Worm (Caenorhabditis elegans) whole organism, L4/young adult: ENCODE results near the gene C16C8.22.
"Not testable (repeated sequence)": the region's sequence is repeated elsewhere in the genome, so short reads cannot be mapped to it uniquely, and the experiment has no call there.

ENCODE experiments used
- W03F9.2 ChIP-seq: fragments of 150-350 bp; optimal IDR thresholded peaks from 2 replicates; lab custom pipeline; 2014; ENCODE audit warnings: missing biosample characterization, missing genetic modification characterization
- dao-5 ChIP-seq: sonication (generic microtip); optimal IDR thresholded peaks from 2 replicates; lab custom pipeline; 2016; ENCODE audit warnings: missing genotype, missing genetic modification characterization, moderate library complexity, missing compliant biosample characterization
- him-1 ChIP-seq: sonication (generic microtip); optimal IDR thresholded peaks from 2 replicates; lab custom pipeline; 2016; ENCODE audit warnings: missing genotype, missing genetic modification reagents, missing genetic modification characterization, missing compliant biosample characterization

Gene C16C8.22

ce11 chrII:3443154-3443553, at the start of gene C16C8.22:
Gene C16C8.22 (minus strand): TSS chrII:3443254.
- TF ChIP-seq him-1 (tag; lab: Kevin White, UChicago), result no peak

ce11 chrII:3490797-3491196, 47.7 kb upstream of the C16C8.22 start, which contains the start of gene fbxb-112:
Gene fbxb-112 (plus strand): TSS chrII:3491097.
- not testable (repeated sequence) for TF ChIP-seq him-1, W03F9.2, dao-5 (tag; lab: Kevin White, UChicago)

- no peak for TF ChIP-seq W03F9.2 (tag; lab: Kevin White, UChicago)
- TF ChIP-seq him-1 (tag; lab: Kevin White, UChicago), result no peak
- TF ChIP-seq dao-5 (tag; lab: Kevin White, UChicago), result no peak
Measured at ce11 chrII:3482231-3482630, 39.2 kb upstream of the C16C8.22 start, which contains the start of gene smu-2. Gene smu-2 (plus strand): TSS chrII:3482408.

ce11 chrII:3481584-3481983, 38.5 kb upstream of the C16C8.22 start, which contains the start of gene Y49F6B.8:
Gene Y49F6B.8 (minus strand): TSS chrII:3481684.
- TF ChIP-seq dao-5 (tag; lab: Kevin White, UChicago), result no peak
- no peak for TF ChIP-seq him-1 (tag; lab: Kevin White, UChicago)
- no peak for TF ChIP-seq W03F9.2 (tag; lab: Kevin White, UChicago)

- TF ChIP-seq W03F9.2 (tag; lab: Kevin White, UChicago) (no peak), dao-5 (tag; lab: Kevin White, UChicago) (no peak), him-1 (tag; lab: Kevin White, UChicago) (no peak)
Measured at ce11 chrII:3477171-3477570, 34.1 kb upstream of the C16C8.22 start, which contains the start of gene fbxb-104. Gene fbxb-104 (minus strand): TSS chrII:3477271.

- TF ChIP-seq W03F9.2 (tag; lab: Kevin White, UChicago) (no peak), dao-5 (tag; lab: Kevin White, UChicago) (no peak), him-1 (tag; lab: Kevin White, UChicago) (no peak)
Measured at ce11 chrII:3476536-3476935, 33.5 kb upstream of the C16C8.22 start.

- TF ChIP-seq dao-5 (tag; lab: Kevin White, UChicago) (no peak), him-1 (tag; lab: Kevin White, UChicago) (no peak), W03F9.2 (tag; lab: Kevin White, UChicago) (no peak)
Measured at ce11 chrII:3473744-3474143, 30.7 kb upstream of the C16C8.22 start, which contains the start of gene sdz-32. Gene sdz-32 (plus strand): TSS chrII:3474044.

ce11 chrII:3472817-3473216, 29.8 kb upstream of the C16C8.22 start, which contains the start of gene Y49F6B.6:
Gene Y49F6B.6 (plus strand): TSS chrII:3473117.
- TF ChIP-seq W03F9.2 (tag; lab: Kevin White, UChicago), result no peak
- TF ChIP-seq him-1 (tag; lab: Kevin White, UChicago), result no peak
- no peak for TF ChIP-seq dao-5 (tag; lab: Kevin White, UChicago)

- TF ChIP-seq him-1 (tag; lab: Kevin White, UChicago) (no peak), W03F9.2 (tag; lab: Kevin White, UChicago) (no peak), dao-5 (tag; lab: Kevin White, UChicago) (no peak)
Measured at ce11 chrII:3472316-3472715, 29.3 kb upstream of the C16C8.22 start, which contains the start of gene Y49F6B.12. Gene Y49F6B.12 (minus strand): TSS chrII:3472416.

- no peak for TF ChIP-seq him-1 (tag; lab: Kevin White, UChicago)
- no peak for TF ChIP-seq dao-5 (tag; lab: Kevin White, UChicago)
- no peak for TF ChIP-seq W03F9.2 (tag; lab: Kevin White, UChicago)
Measured at ce11 chrII:3471603-3472002, 28.5 kb upstream of the C16C8.22 start, which contains the start of gene Y49F6B.13. Gene Y49F6B.13 (minus strand): TSS chrII:3471703.

- TF ChIP-seq dao-5 (tag; lab: Kevin White, UChicago), result no peak
Measured at ce11 chrII:3470549-3470948, 27.5 kb upstream of the C16C8.22 start, which contains the start of gene Y49F6B.20. Gene Y49F6B.20 (minus strand): TSS chrII:3470649.

- TF ChIP-seq dao-5, him-1, W03F9.2 (tag; lab: Kevin White, UChicago): not testable (repeated sequence)
Measured at ce11 chrII:3464580-3464979, 21.5 kb upstream of the C16C8.22 start, which contains the start of gene C16C8.10. Gene C16C8.10 (minus strand): TSS chrII:3464680.

ce11 chrII:3463097-3463496, 20.0 kb upstream of the C16C8.22 start, which contains the start of gene C16C8.9:
Gene C16C8.9 (minus strand): TSS chrII:3463197.
- TF ChIP-seq W03F9.2 (tag; lab: Kevin White, UChicago), result no peak
- no peak for TF ChIP-seq him-1 (tag; lab: Kevin White, UChicago)
- TF ChIP-seq dao-5 (tag; lab: Kevin White, UChicago), result no peak

ce11 chrII:3461586-3461985, 18.5 kb upstream of the C16C8.22 start, which contains the start of gene C16C8.8:
Gene C16C8.8 (minus strand): TSS chrII:3461686.
- TF ChIP-seq dao-5 (tag; lab: Kevin White, UChicago) (no peak), W03F9.2 (tag; lab: Kevin White, UChicago) (no peak), him-1 (tag; lab: Kevin White, UChicago) (no peak)
